Worm (Caenorhabditis elegans) whole organism, young adult: ENCODE measurements around the gene ugt-11.

ENCODE experiments used
- F10E7.11 ChIP-seq: sonication (generic microtip); optimal IDR thresholded peaks from 2 replicates; lab custom pipeline; 2017; ENCODE audit warnings: mild to moderate bottlenecking, missing genetic modification characterization, moderate library complexity, missing compliant biosample characterization
- ama-1 ChIP-seq, 3 experiments: fragments of 150-350 bp in 1 of 3; sonication (generic microtip) in 2 of 3; optimal IDR thresholded peaks; 2 replicates each; lab custom pipeline; 2014 to 2018; ENCODE audit warnings: missing biosample characterization in 2 of 3, missing genetic modification characterization in 2 of 3, missing genetic modification reagents in 2 of 3
- ceh-40 ChIP-seq: fragments of 200-800 bp; sonication (Bioruptor generic); IDR thresholded peaks from 2 replicates; pipeline ENCODE4 v1.3.6; 2022; ENCODE audit warnings: missing genetic modification characterization, missing compliant biosample characterization

- no peak for TF ChIP-seq F10E7.11 (tag; lab: Kevin White, UChicago)
- TF ChIP-seq ceh-40: no peak
- TF ChIP-seq ama-1 (optimal IDR thresholded peaks at IDR 0.05; lab: Kevin White, UChicago): no peak
- TF ChIP-seq ama-1 (GFP tag; optimal IDR thresholded peaks at IDR 0.05; lab: Kevin White, UChicago): no peak
These were observed 40.2 kb upstream of the ugt-11 start for ce11 chrV:4935096-4935495.
